Worm (Caenorhabditis elegans): ENCODE results near the gene W02F12.2.
A peak's percentile ranks its signal among the peaks of the same experiment; 100 is the strongest.

- no peak for TF ChIP-seq ZK546.5 (tag; optimal IDR thresholded peaks at IDR 0.05)
- TF ChIP-seq nhr-11 (tag; optimal IDR thresholded peaks at IDR 0.05) = no peak
- TF ChIP-seq unc-62 (GFP tag; optimal IDR thresholded peaks at IDR 0.05 in 1 of 2) = no peak
- no peak for TF ChIP-seq unc-62 (tag; optimal IDR thresholded peaks at IDR 0.05)
- TF ChIP-seq skn-1 (tag; optimal IDR thresholded peaks at IDR 0.05) = no peak
- TF ChIP-seq fkh-10 (GFP tag; optimal IDR thresholded peaks at IDR 0.05) = no peak
- peak; percentile 76 for TF ChIP-seq dmd-6 (GFP tag; IDR thresholded peaks at IDR 0.05)
- TF ChIP-seq mdl-1 (tag; optimal IDR thresholded peaks at IDR 0.05) = no peak
- no peak for TF ChIP-seq zag-1 (tag; optimal IDR thresholded peaks at IDR 0.05)
- TF ChIP-seq unc-130 (GFP tag; optimal IDR thresholded peaks at IDR 0.05) = no peak
- TF ChIP-seq ces-1 (GFP tag; optimal IDR thresholded peaks at IDR 0.05) = no peak
- no peak for TF ChIP-seq ztf-11 (tag; optimal IDR thresholded peaks at IDR 0.05)
These were observed 9.3 kb upstream of the W02F12.2 start, which contains the start of gene W02F12.4 for ce11 chrV:6706771-6707170.

Measured in whole organism, L4 larva.